Fruit fly (Drosophila melanogaster) whole organism, wandering third instar larva: ENCODE results near the gene CG34347.

Experiments used
- Abd-B ChIP-seq: fragments of >200 bp; optimal IDR thresholded peaks from 2 replicates; lab custom pipeline; 2017; ENCODE audit warnings: missing biosample characterization, missing genetic modification characterization
- CG32264 ChIP-seq: fragments of 200-800 bp; sonication (Bioruptor generic); optimal IDR thresholded peaks from 2 replicates; lab custom pipeline; 2016; ENCODE audit warnings: missing biosample characterization, missing genetic modification characterization
- CG9705 ChIP-seq: fragments of 200-800 bp; sonication (Bioruptor generic); optimal IDR thresholded peaks from 2 replicates; lab custom pipeline; 2018; ENCODE audit warnings: missing biosample characterization, mild to moderate bottlenecking, missing genetic modification characterization
- CrebA ChIP-seq: fragments of 200-800 bp; sonication (Bioruptor generic); optimal IDR thresholded peaks from 2 replicates; lab custom pipeline; 2016; ENCODE audit warnings: missing biosample characterization, mild to moderate bottlenecking, missing genetic modification characterization, borderline replicate concordance
- Dfd ChIP-seq: fragments of >200 bp; optimal IDR thresholded peaks from 2 replicates; lab custom pipeline; 2017; ENCODE audit warnings: missing biosample characterization, missing genetic modification characterization
- Dif ChIP-seq: fragments of 200-275, 200-300 bp; sonication (Bioruptor generic); optimal IDR thresholded peaks from 2 replicates; lab custom pipeline; 2018; ENCODE audit warnings: missing biosample characterization, missing genetic modification characterization; ENCODE audit not compliant: partially characterized antibody
- GATAd ChIP-seq: sonication (Bioruptor generic); optimal IDR thresholded peaks from 2 replicates; lab custom pipeline; 2016; ENCODE audit warnings: missing biosample characterization, missing genetic modification characterization
- HLH106 ChIP-seq: fragments of 200-800 bp; optimal IDR thresholded peaks from 3 replicates; lab custom pipeline; 2019; ENCODE audit warnings: missing biosample characterization, mild to moderate bottlenecking, missing genetic modification characterization, moderate library complexity
- Hnf4 ChIP-seq: fragments of 200-800 bp; sonication (Bioruptor generic); optimal IDR thresholded peaks from 2 replicates; lab custom pipeline; 2016; ENCODE audit warnings: missing biosample characterization, mild to moderate bottlenecking, missing genetic modification characterization
- Hr78 ChIP-seq: fragments of >200 bp; optimal IDR thresholded peaks from 2 replicates; lab custom pipeline; 2017; ENCODE audit warnings: missing biosample characterization, missing genetic modification characterization
- Hr83 ChIP-seq: fragments of 200-300 bp; sonication (Bioruptor generic); optimal IDR thresholded peaks from 2 replicates; lab custom pipeline; 2016; ENCODE audit warnings: missing biosample characterization, mild to moderate bottlenecking, missing genetic modification characterization, moderate library complexity; ENCODE audit not compliant: poor library complexity, severe bottlenecking
- Jra ChIP-seq: sonication (Bioruptor generic); optimal IDR thresholded peaks from 2 replicates; lab custom pipeline; 2016; ENCODE audit warnings: missing biosample characterization, missing genetic modification characterization
- Mio ChIP-seq: sonication (Bioruptor generic); optimal IDR thresholded peaks from 2 replicates; lab custom pipeline; 2016; ENCODE audit warnings: missing biosample characterization, missing genetic modification characterization
- Myc ChIP-seq: fragments of >200 bp; optimal IDR thresholded peaks from 2 replicates; lab custom pipeline; 2017
- N ChIP-seq: fragments of >200 bp; optimal IDR thresholded peaks from 2 replicates; lab custom pipeline; 2018; ENCODE audit warnings: missing biosample characterization, missing external identifiers, missing genetic modification characterization
- OdsH ChIP-seq: fragments of 200-800 bp; sonication (Bioruptor generic); optimal IDR thresholded peaks from 2 replicates; lab custom pipeline; 2016; ENCODE audit warnings: missing biosample characterization, mild to moderate bottlenecking, missing genetic modification characterization
- Rel ChIP-seq, 2 experiments: fragments of 200-800 bp; sonication (Bioruptor generic) in 1 of 2; optimal IDR thresholded peaks; 2 replicates in 1 of 2; 3 replicates in 1 of 2; lab custom pipeline; 2016 to 2019; ENCODE audit warnings: mild to moderate bottlenecking in 2 of 2, missing biosample characterization in 2 of 2, missing genetic modification characterization in 2 of 2, moderate library complexity in 1 of 2
- Sp1 ChIP-seq: fragments of 200-800 bp; sonication (Bioruptor generic); optimal IDR thresholded peaks from 3 replicates; lab custom pipeline; 2019; ENCODE audit warnings: missing biosample characterization, mild to moderate bottlenecking, missing genetic modification characterization, moderate library complexity
- Vsx2 ChIP-seq: fragments of 200-300, 225-300 bp; sonication (Bioruptor generic); optimal IDR thresholded peaks from 2 replicates; lab custom pipeline; 2018; ENCODE audit warnings: missing biosample characterization, missing genetic modification characterization; ENCODE audit not compliant: partially characterized antibody
- br ChIP-seq: fragments of 200-800 bp; sonication (Bioruptor generic); optimal IDR thresholded peaks from 2 replicates; lab custom pipeline; 2016; ENCODE audit warnings: missing biosample characterization, missing genetic modification characterization
- brk ChIP-seq: fragments of 200-800 bp; sonication (Bioruptor generic); optimal IDR thresholded peaks from 2 replicates; lab custom pipeline; 2016; ENCODE audit warnings: missing biosample characterization, mild to moderate bottlenecking, missing genetic modification characterization
- dl ChIP-seq, 2 experiments: fragments of 175-275, 200-275 bp in 1 of 2; fragments of 200-275 bp in 1 of 2; sonication (Bioruptor generic); optimal IDR thresholded peaks; lab custom pipeline; 2018; ENCODE audit warnings: mild to moderate bottlenecking in 2 of 2, missing biosample characterization in 2 of 2, missing genetic modification characterization in 2 of 2, moderate library complexity in 2 of 2; ENCODE audit not compliant: partially characterized antibody in 2 of 2, insufficient read depth in 1 of 2
- dmrt93B ChIP-seq: fragments of 200-800 bp; sonication (Bioruptor generic); optimal IDR thresholded peaks from 2 replicates; lab custom pipeline; 2018; ENCODE audit warnings: missing biosample characterization, mild to moderate bottlenecking, missing genetic modification characterization
- dsf ChIP-seq: sonication (Bioruptor generic); optimal IDR thresholded peaks from 2 replicates; lab custom pipeline; 2016; ENCODE audit warnings: missing biosample characterization, missing genetic modification characterization, borderline replicate concordance
- ey ChIP-seq: fragments of 200-800 bp; sonication (Bioruptor generic); optimal IDR thresholded peaks from 2 replicates; lab custom pipeline; 2016; ENCODE audit warnings: missing biosample characterization, missing genetic modification characterization
- foxo ChIP-seq, 2 experiments: fragments of 200-800 bp; sonication (Bioruptor generic); optimal IDR thresholded peaks; 2 replicates in 1 of 2; 3 replicates in 1 of 2; lab custom pipeline; 2016 to 2017; ENCODE audit warnings: missing biosample characterization in 2 of 2, missing genetic modification characterization in 2 of 2
- fru ChIP-seq: fragments of 200-800 bp; sonication (Bioruptor generic); optimal IDR thresholded peaks from 3 replicates; lab custom pipeline; 2016; ENCODE audit warnings: missing biosample characterization, mild to moderate bottlenecking, missing genetic modification characterization
- h ChIP-seq: fragments of 200-800 bp; sonication (Bioruptor generic); optimal IDR thresholded peaks from 3 replicates; lab custom pipeline; 2016; ENCODE audit warnings: missing biosample characterization, mild to moderate bottlenecking, missing genetic modification characterization
- jim ChIP-seq: fragments of 175-275, 200-325 bp; sonication (Bioruptor generic); optimal IDR thresholded peaks from 2 replicates; lab custom pipeline; 2016; ENCODE audit warnings: missing biosample characterization, mild to moderate bottlenecking, missing genetic modification characterization
- lola ChIP-seq: fragments of >200 bp; optimal IDR thresholded peaks from 2 replicates; lab custom pipeline; 2017; ENCODE audit warnings: missing biosample characterization, missing genetic modification characterization
- pan ChIP-seq: fragments of >200 bp; optimal IDR thresholded peaks from 2 replicates; lab custom pipeline; 2017
- psq ChIP-seq: fragments of 200-800 bp; sonication (Bioruptor generic); optimal IDR thresholded peaks from 3 replicates; lab custom pipeline; 2017; ENCODE audit warnings: missing biosample characterization, mild to moderate bottlenecking, missing genetic modification characterization, moderate library complexity
- rgr ChIP-seq: fragments of 200-800 bp; sonication (Bioruptor generic); optimal IDR thresholded peaks from 3 replicates; lab custom pipeline; 2016; ENCODE audit warnings: missing biosample characterization, mild to moderate bottlenecking, missing genetic modification characterization
- sage ChIP-seq: fragments of 200-800 bp; sonication (Bioruptor generic); optimal IDR thresholded peaks from 2 replicates; lab custom pipeline; 2016; ENCODE audit warnings: missing biosample characterization, mild to moderate bottlenecking, missing genetic modification characterization
- sv ChIP-seq: fragments of 200-800 bp; sonication (Bioruptor generic); optimal IDR thresholded peaks from 3 replicates; lab custom pipeline; 2016; ENCODE audit warnings: missing biosample characterization, missing genetic modification characterization
- tai ChIP-seq: sonication (Bioruptor generic); optimal IDR thresholded peaks from 2 replicates; lab custom pipeline; 2016; ENCODE audit warnings: missing biosample characterization, missing genetic modification characterization

CG34347 gene

DNA sequence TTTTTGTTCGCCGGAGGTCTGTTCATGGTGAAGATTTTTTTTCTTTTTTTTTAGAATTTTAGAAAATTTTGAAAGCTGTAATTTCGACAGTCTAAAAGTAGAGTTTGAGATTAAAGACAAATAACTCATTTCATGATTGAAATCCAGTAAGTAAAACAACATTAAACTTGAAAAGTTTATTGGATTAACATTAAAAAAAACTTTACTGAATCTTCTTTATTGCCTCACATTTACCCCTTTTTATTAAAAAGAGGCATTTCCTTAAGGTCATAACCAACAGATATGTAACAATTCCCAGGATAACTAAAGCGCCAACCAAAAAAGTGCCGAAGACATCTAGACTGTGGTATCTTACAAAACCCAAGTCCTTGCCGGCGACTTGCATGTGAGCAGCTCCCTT lies 82.5 kb downstream of the CG34347 start, which contains the start of gene CG31204:
CG31204 (minus strand) TSS at position 101 of the 400 bp plus-strand sequence.
- TF ChIP-seq Hr83 (GFP tag; lab: Kevin White, UChicago), result no peak
- no peak for TF ChIP-seq sage (GFP tag; lab: Kevin White, UChicago)
- TF ChIP-seq h, result no peak
- no peak for TF ChIP-seq Hnf4 (GFP tag; lab: Kevin White, UChicago)
- no peak for TF ChIP-seq br (GFP tag; lab: Kevin White, UChicago)
- TF ChIP-seq ey, result no peak
- no peak for TF ChIP-seq N
- TF ChIP-seq fru (GFP tag; lab: Kevin White, UChicago), result no peak
- TF ChIP-seq rgr (GFP tag; lab: Kevin White, UChicago), result no peak
- TF ChIP-seq CG9705 (GFP tag; lab: Kevin White, UChicago), result no peak
- no peak for TF ChIP-seq Dif (GFP tag; lab: Kevin White, UChicago)
- TF ChIP-seq Rel (GFP tag; optimal IDR thresholded peaks at IDR 0.05; lab: Kevin White, UChicago), result no peak
- no peak for TF ChIP-seq Rel (tag; optimal IDR thresholded peaks at IDR 0.05; lab: Kevin White, UChicago)
- no peak for TF ChIP-seq Jra (GFP tag; lab: Kevin White, UChicago)
- TF ChIP-seq GATAd (GFP tag; lab: Kevin White, UChicago), result no peak
- TF ChIP-seq pan (lab: Kevin White, UChicago), result no peak
- no peak for TF ChIP-seq Vsx2 (GFP tag; lab: Kevin White, UChicago)
- TF ChIP-seq Sp1 (GFP tag; lab: Kevin White, UChicago), result no peak
- TF ChIP-seq psq, result no peak

DNA sequence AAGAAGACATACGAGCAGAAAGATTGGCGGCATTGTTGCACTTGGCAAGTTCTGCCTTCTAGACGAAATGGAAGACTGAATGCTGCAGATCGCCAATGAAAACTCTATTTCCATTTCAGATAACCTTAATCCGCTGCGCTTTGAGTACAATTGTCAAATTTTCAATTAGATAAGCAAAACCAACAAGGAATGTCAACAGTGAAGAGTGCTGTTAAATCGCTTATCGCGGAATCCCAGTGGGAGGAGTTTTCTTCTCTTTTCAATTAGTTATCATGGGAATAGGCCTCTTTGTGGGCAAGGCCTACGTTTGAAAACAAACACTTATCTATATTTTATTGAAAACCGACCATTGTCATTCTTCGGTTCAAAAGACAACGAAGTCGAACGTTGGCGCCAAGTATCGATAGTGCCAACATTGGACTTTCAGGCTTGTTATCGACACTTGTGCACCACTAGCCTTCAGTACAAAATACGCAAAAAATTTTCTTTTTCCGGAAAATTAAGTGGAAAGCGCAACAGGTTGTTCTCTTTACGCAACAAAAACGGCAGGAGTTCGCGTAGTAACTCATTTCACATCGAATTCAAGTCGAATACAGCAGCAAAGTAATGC lies 84.4 kb downstream of the CG34347 start, which contains the start of the genes Ugt35D1 and Gcn2:
Ugt35D1 (minus strand) TSS at position 83 of the 610 bp plus-strand sequence.
Gcn2 (plus strand) TSS at position 439 of the 610 bp plus-strand sequence.
- no peak for TF ChIP-seq sv (GFP tag; lab: Kevin White, UChicago)
- TF ChIP-seq dsf (GFP tag; lab: Kevin White, UChicago), result no peak
- no peak for TF ChIP-seq Sp1 (GFP tag; lab: Kevin White, UChicago)
- no peak for TF ChIP-seq Jra (GFP tag; lab: Kevin White, UChicago)
- TF ChIP-seq Hnf4 (GFP tag; lab: Kevin White, UChicago), result no peak
- TF ChIP-seq GATAd (GFP tag; lab: Kevin White, UChicago), result no peak
- no peak for TF ChIP-seq OdsH (GFP tag; lab: Kevin White, UChicago)
- TF ChIP-seq Abd-B (GFP tag; lab: Kevin White, UChicago), result no peak
- no peak for TF ChIP-seq sage (GFP tag; lab: Kevin White, UChicago)
- no peak for TF ChIP-seq dmrt93B
- TF ChIP-seq Dfd (GFP tag; lab: Kevin White, UChicago), result no peak
- no peak for TF ChIP-seq HLH106 (tag; lab: Kevin White, UChicago)
- TF ChIP-seq h, result no peak
- TF ChIP-seq Rel (GFP tag; optimal IDR thresholded peaks at IDR 0.05; lab: Kevin White, UChicago), result no peak
- TF ChIP-seq Rel (tag; optimal IDR thresholded peaks at IDR 0.05; lab: Kevin White, UChicago), result no peak
- no peak for TF ChIP-seq dl (GFP tag; optimal IDR thresholded peaks at IDR 0.05; lab: Kevin White, UChicago; ENCODE audit: insufficient read depth in 1 of 2, partially characterized antibody in 2 of 2)
- no peak for TF ChIP-seq Dif (GFP tag; lab: Kevin White, UChicago)

DNA sequence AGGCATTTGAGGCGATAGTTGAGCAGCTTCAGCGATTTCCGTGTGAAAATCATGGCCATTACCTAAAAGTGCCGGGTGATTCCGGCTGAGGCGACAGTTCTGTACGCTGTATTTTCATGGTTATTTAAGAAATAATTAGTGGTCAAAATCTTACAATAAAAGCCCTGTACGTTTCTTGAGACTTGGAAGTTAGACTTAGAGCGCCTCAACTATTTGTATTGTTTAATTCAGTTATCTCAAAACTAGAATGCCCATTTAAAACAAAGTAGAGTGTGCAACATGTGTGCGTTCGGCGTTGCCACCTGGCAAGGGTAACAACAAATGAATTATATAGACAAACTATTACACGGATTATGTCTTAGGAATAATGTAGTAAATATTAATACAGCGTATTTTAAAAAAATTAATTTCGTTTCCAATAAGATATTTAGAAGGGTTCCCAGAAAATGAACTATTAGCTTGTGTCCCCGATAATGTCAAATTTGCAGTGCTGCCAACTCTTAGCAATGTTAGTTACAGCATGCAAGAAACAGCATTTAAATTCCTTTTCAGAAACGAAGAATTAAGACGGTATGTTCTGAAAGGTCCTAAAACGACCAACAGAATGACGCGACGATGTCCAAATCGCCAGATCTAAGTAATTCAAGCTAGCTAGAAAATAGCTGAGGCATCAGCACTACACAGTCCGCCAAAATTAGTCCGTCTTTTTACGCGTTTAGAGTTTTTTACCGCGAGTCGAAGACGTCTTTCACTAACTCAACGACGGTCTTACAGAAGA lies 93.7 kb downstream of the CG34347 start, which contains the start of gene Gprk2:
Gprk2 (plus strand) TSS at position 747 of the 778 bp plus-strand sequence.
- TF ChIP-seq Sp1 (GFP tag; lab: Kevin White, UChicago) (peak; percentile 100), Hr83 (GFP tag; lab: Kevin White, UChicago) (peak; percentile 100), OdsH (GFP tag; lab: Kevin White, UChicago) (peak; percentile 100), pan (lab: Kevin White, UChicago) (no peak), Dfd (GFP tag; lab: Kevin White, UChicago) (no peak), Rel (GFP tag; optimal IDR thresholded peaks at IDR 0.05; lab: Kevin White, UChicago) (peak; percentile 100), Rel (tag; optimal IDR thresholded peaks at IDR 0.05; lab: Kevin White, UChicago) (peak; percentile 93), HLH106 (tag; lab: Kevin White, UChicago) (peak; percentile 100), CG9705 (GFP tag; lab: Kevin White, UChicago) (peak; percentile 96), Myc (lab: Kevin White, UChicago) (peak; percentile 92), rgr (GFP tag; lab: Kevin White, UChicago) (peak; percentile 100), fru (GFP tag; lab: Kevin White, UChicago) (peak; percentile 100), sage (GFP tag; lab: Kevin White, UChicago) (peak; percentile 100), Mio (GFP tag; lab: Kevin White, UChicago) (peak; percentile 98), brk (no peak), ey (peak; percentile 100), CG32264 (GFP tag; lab: Kevin White, UChicago) (peak; percentile 100), CrebA (no peak), sv (GFP tag; lab: Kevin White, UChicago) (peak; percentile 100), dsf (GFP tag; lab: Kevin White, UChicago) (peak; percentile 98), foxo (GFP tag; optimal IDR thresholded peaks at IDR 0.05; lab: Kevin White, UChicago) (peak; percentile 100), dl (GFP tag; optimal IDR thresholded peaks at IDR 0.05; lab: Kevin White, UChicago; ENCODE audit: insufficient read depth in 1 of 2, partially characterized antibody in 2 of 2) (no peak), Abd-B (GFP tag; lab: Kevin White, UChicago) (no peak), Hnf4 (GFP tag; lab: Kevin White, UChicago) (peak; percentile 100), dmrt93B (peak; percentile 100), jim (GFP tag; lab: Kevin White, UChicago) (peak; percentile 95), GATAd (GFP tag; lab: Kevin White, UChicago) (peak; percentile 99), N (no peak), tai (GFP tag; lab: Kevin White, UChicago) (no peak), Jra (GFP tag; lab: Kevin White, UChicago) (peak; percentile 99), psq (peak; percentile 99), Hr78 (GFP tag; lab: Kevin White, UChicago) (no peak), lola (no peak), h (peak; percentile 100), Dif (GFP tag; lab: Kevin White, UChicago) (no peak)
